Fruit fly (Drosophila melanogaster) whole organism, embryonic: ENCODE measurements around the gene CG12609.

Experiments
- Asciz ChIP-seq: fragments of 200-800 bp; sonication (Bioruptor generic); optimal IDR thresholded peaks from 2 replicates; lab custom pipeline; 2017; ENCODE audit warnings: missing biosample characterization, mild to moderate bottlenecking, missing genetic modification characterization, missing genetic modification reagents
- BEAF-32 ChIP-seq: fragments of 200-800 bp; sonication (Bioruptor generic); optimal IDR thresholded peaks from 3 replicates; lab custom pipeline; 2017; ENCODE audit warnings: missing biosample characterization, missing genetic modification characterization, mild to moderate bottlenecking, moderate library complexity, missing genetic modification reagents
- CG10321 ChIP-seq: fragments of 200-800 bp; sonication (Bioruptor generic); IDR thresholded peaks from 2 replicates; pipeline ENCODE4 v1.3.6; 2022; ENCODE audit warnings: missing biosample characterization, missing genetic modification characterization
- CG10366 ChIP-seq: fragments of 200-800 bp; sonication (Bioruptor generic); IDR thresholded peaks from 2 replicates; pipeline ENCODE4 v1.3.6; 2022; ENCODE audit warnings: missing biosample characterization, missing genetic modification characterization
- CG11085 ChIP-seq: fragments of 200-800 bp; sonication (Bioruptor generic); IDR thresholded peaks from 2 replicates; pipeline ENCODE4 v1.3.6; 2022; ENCODE audit warnings: missing biosample characterization, missing genetic modification characterization
- CG12155 ChIP-seq: fragments of 200-800 bp; sonication (Bioruptor generic); optimal IDR thresholded peaks from 3 replicates; lab custom pipeline; 2016; ENCODE audit warnings: missing biosample characterization, missing genetic modification characterization
- CG12391 ChIP-seq: fragments of 200-800 bp; sonication (Bioruptor generic); optimal IDR thresholded peaks from 3 replicates; lab custom pipeline; 2018; ENCODE audit warnings: missing biosample characterization, mild to moderate bottlenecking, missing genetic modification characterization, moderate library complexity
- CG12942 ChIP-seq: fragments of 200-800 bp; sonication (Bioruptor generic); optimal IDR thresholded peaks from 3 replicates; lab custom pipeline; 2016; ENCODE audit warnings: missing biosample characterization, missing genetic modification characterization
- CG13424 ChIP-seq: fragments of 200-800 bp; sonication (Bioruptor generic); optimal IDR thresholded peaks from 2 replicates; lab custom pipeline; 2019; ENCODE audit warnings: missing biosample characterization, mild to moderate bottlenecking, missing genetic modification characterization, moderate library complexity
- CG15696 ChIP-seq: fragments of 200-800 bp; sonication (Bioruptor generic); optimal IDR thresholded peaks from 2 replicates; lab custom pipeline; 2019; ENCODE audit warnings: missing biosample characterization, mild to moderate bottlenecking, missing genetic modification characterization, moderate library complexity
- CG18619 ChIP-seq: fragments of 200-800 bp; sonication (Bioruptor generic); optimal IDR thresholded peaks from 3 replicates; lab custom pipeline; 2017; ENCODE audit warnings: missing biosample characterization, mild to moderate bottlenecking, missing genetic modification characterization
- CG2120 ChIP-seq: fragments of 200-800 bp; sonication (Bioruptor generic); optimal IDR thresholded peaks from 3 replicates; lab custom pipeline; 2016; ENCODE audit warnings: missing biosample characterization, missing genetic modification characterization
- CG33557 ChIP-seq: fragments of 200-800 bp; sonication (Bioruptor generic); optimal IDR thresholded peaks from 2 replicates; lab custom pipeline; 2019; ENCODE audit warnings: missing biosample characterization, mild to moderate bottlenecking, missing genetic modification characterization, moderate library complexity
- CG3726 ChIP-seq: fragments of 200-800 bp; sonication (Bioruptor generic); IDR thresholded peaks from 3 replicates; pipeline ENCODE4, ENCODE4 v1.3.6; 2022; ENCODE audit warnings: missing biosample characterization, missing genetic modification characterization
- CG4617 ChIP-seq: fragments of 200-800 bp; sonication (Bioruptor generic); optimal IDR thresholded peaks from 3 replicates; lab custom pipeline; 2016; ENCODE audit warnings: missing biosample characterization, missing genetic modification characterization, borderline replicate concordance
- CG4730 ChIP-seq: fragments of 200-800 bp; sonication (Bioruptor generic); IDR thresholded peaks from 2 replicates; pipeline ENCODE4 v1.3.6; 2022; ENCODE audit warnings: missing biosample characterization, missing genetic modification characterization
- CG6654 ChIP-seq: fragments of 200-800 bp; sonication (Bioruptor generic); optimal IDR thresholded peaks from 2 replicates; lab custom pipeline; 2017; ENCODE audit warnings: missing biosample characterization, mild to moderate bottlenecking, missing genetic modification characterization
- CG9437 ChIP-seq: fragments of 200-800 bp; sonication (Bioruptor generic); optimal IDR thresholded peaks from 2 replicates; lab custom pipeline; 2018; ENCODE audit warnings: missing biosample characterization, mild to moderate bottlenecking, missing genetic modification characterization
- CG9817 ChIP-seq: fragments of 200-800 bp; sonication (Bioruptor generic); optimal IDR thresholded peaks from 2 replicates; lab custom pipeline; 2018; ENCODE audit warnings: missing biosample characterization, mild to moderate bottlenecking, missing genetic modification characterization, moderate library complexity
- CG9876 ChIP-seq: fragments of 200-800 bp; sonication (Bioruptor generic); optimal IDR thresholded peaks from 2 replicates; lab custom pipeline; 2016; ENCODE audit warnings: missing biosample characterization, missing genetic modification characterization
- CrebB ChIP-seq: fragments of 200-800 bp; sonication (Bioruptor generic); optimal IDR thresholded peaks from 3 replicates; lab custom pipeline; 2018; ENCODE audit warnings: missing biosample characterization, mild to moderate bottlenecking, missing genetic modification characterization
- Hr51 ChIP-seq, 2 experiments: fragments of 200-800 bp; sonication (Bioruptor generic); optimal IDR thresholded peaks; 2 replicates in 1 of 2; 3 replicates in 1 of 2; lab custom pipeline; 2016 to 2018; ENCODE audit warnings: missing biosample characterization in 2 of 2, missing genetic modification characterization in 2 of 2, mild to moderate bottlenecking in 1 of 2, moderate library complexity in 1 of 2
- MBD-R2 ChIP-seq: fragments of 200-800 bp; sonication (Bioruptor generic); IDR thresholded peaks from 2 replicates; pipeline ENCODE4 v1.3.6; 2022; ENCODE audit warnings: missing biosample characterization, missing genetic modification characterization
- Myb ChIP-seq: fragments of 200-800 bp; sonication (Bioruptor generic); optimal IDR thresholded peaks from 2 replicates; lab custom pipeline; 2016; ENCODE audit warnings: missing biosample characterization, missing genetic modification characterization
- Nf-YB ChIP-seq: fragments of 200-800 bp; sonication (Bioruptor generic); optimal IDR thresholded peaks from 3 replicates; lab custom pipeline; 2019; ENCODE audit warnings: missing biosample characterization, mild to moderate bottlenecking, missing genetic modification characterization, moderate library complexity
- Rfx ChIP-seq: fragments of 200-800 bp; sonication (Bioruptor generic); IDR thresholded peaks from 2 replicates; pipeline ENCODE4 v1.3.6; 2022; ENCODE audit warnings: missing biosample characterization, missing genetic modification characterization
- Ssrp ChIP-seq: fragments of 200-800 bp; sonication (Bioruptor generic); optimal IDR thresholded peaks from 2 replicates; lab custom pipeline; 2018; ENCODE audit warnings: missing biosample characterization, mild to moderate bottlenecking, missing genetic modification characterization, moderate library complexity
- Xbp1 ChIP-seq: fragments of 200-800 bp; sonication (Bioruptor generic); optimal IDR thresholded peaks from 3 replicates; lab custom pipeline; 2016; ENCODE audit warnings: missing biosample characterization, mild to moderate bottlenecking, missing genetic modification characterization
- ac ChIP-seq: fragments of 200-800 bp; sonication (Bioruptor generic); optimal IDR thresholded peaks from 3 replicates; lab custom pipeline; 2017; ENCODE audit warnings: missing biosample characterization, mild to moderate bottlenecking, missing genetic modification characterization
- bab2 ChIP-seq: fragments of 200-800 bp; sonication (Bioruptor generic); optimal IDR thresholded peaks from 2 replicates; lab custom pipeline; 2016; ENCODE audit warnings: missing biosample characterization, missing genetic modification characterization
- cg ChIP-seq: fragments of 200-800 bp; sonication (Bioruptor generic); optimal IDR thresholded peaks from 3 replicates; lab custom pipeline; 2019; ENCODE audit warnings: missing biosample characterization, mild to moderate bottlenecking, missing genetic modification characterization, moderate library complexity
- crc ChIP-seq: fragments of 200-800 bp; sonication (Bioruptor generic); optimal IDR thresholded peaks from 2 replicates; lab custom pipeline; 2016; ENCODE audit warnings: missing biosample characterization, missing genetic modification characterization
- dan ChIP-seq: fragments of 200-800 bp; sonication (Bioruptor generic); IDR thresholded peaks from 2 replicates; pipeline ENCODE4 v1.3.6; 2022; ENCODE audit warnings: missing biosample characterization, missing genetic modification characterization
- en ChIP-seq: fragments of 200-800 bp; sonication (Bioruptor generic); optimal IDR thresholded peaks from 2 replicates; lab custom pipeline; 2016; ENCODE audit warnings: missing biosample characterization, missing genetic modification characterization
- esg ChIP-seq: fragments of 200-800 bp; sonication (Bioruptor generic); conservative IDR thresholded peaks from 2 replicates; pipeline ENCODE4 v1.3.6; 2022; ENCODE audit warnings: missing biosample characterization, missing genetic modification characterization
- eyg ChIP-seq: fragments of 200-800 bp; sonication (Bioruptor generic); optimal IDR thresholded peaks from 3 replicates; lab custom pipeline; 2016; ENCODE audit warnings: missing biosample characterization, missing genetic modification characterization
- fru ChIP-seq: fragments of >200 bp; optimal IDR thresholded peaks from 2 replicates; lab custom pipeline; 2017
- gfzf ChIP-seq: fragments of 200-800 bp; sonication (Bioruptor generic); optimal IDR thresholded peaks from 2 replicates; lab custom pipeline; 2016; ENCODE audit warnings: missing biosample characterization, mild to moderate bottlenecking, missing genetic modification characterization, moderate library complexity
- gsb-n ChIP-seq: fragments of 200-800 bp; sonication (Bioruptor generic); optimal IDR thresholded peaks from 3 replicates; lab custom pipeline; 2018; ENCODE audit warnings: missing biosample characterization, mild to moderate bottlenecking, missing genetic modification characterization
- ind ChIP-seq: fragments of 200-800 bp; sonication (Bioruptor generic); optimal IDR thresholded peaks from 3 replicates; lab custom pipeline; 2016; ENCODE audit warnings: missing biosample characterization, missing genetic modification characterization
- jing ChIP-seq: fragments of 200-800 bp; sonication (Bioruptor generic); optimal IDR thresholded peaks from 2 replicates; lab custom pipeline; 2018; ENCODE audit warnings: missing biosample characterization, mild to moderate bottlenecking, missing genetic modification characterization
- jumu ChIP-seq: fragments of 200-800 bp; sonication (Bioruptor generic); optimal IDR thresholded peaks from 3 replicates; lab custom pipeline; 2016; ENCODE audit warnings: missing biosample characterization, missing genetic modification characterization
- lmd ChIP-seq: fragments of 200-800 bp; sonication (Bioruptor generic); IDR thresholded peaks from 2 replicates; pipeline ENCODE4 v1.3.6; 2022; ENCODE audit warnings: missing biosample characterization, missing genetic modification characterization
- mld ChIP-seq: fragments of 200-800 bp; sonication (Bioruptor generic); IDR thresholded peaks from 3 replicates; pipeline ENCODE4 v1.3.6; 2022; ENCODE audit warnings: missing biosample characterization, missing genetic modification characterization; ENCODE audit not compliant: partially characterized antibody
- pfk ChIP-seq: fragments of 200-800 bp; sonication (Bioruptor generic); optimal IDR thresholded peaks from 2 replicates; lab custom pipeline; 2018; ENCODE audit warnings: missing biosample characterization, mild to moderate bottlenecking, missing genetic modification characterization, moderate library complexity
- pum ChIP-seq: fragments of 200-800 bp; sonication (Bioruptor generic); optimal IDR thresholded peaks from 2 replicates; lab custom pipeline; 2016; ENCODE audit warnings: missing biosample characterization, missing genetic modification characterization
- rib ChIP-seq: fragments of 200-800 bp; sonication (Bioruptor generic); IDR thresholded peaks from 2 replicates; pipeline ENCODE4 v1.3.6; 2022; ENCODE audit warnings: missing biosample characterization, missing genetic modification characterization
- unc-4 ChIP-seq: fragments of 200-800 bp; sonication (Bioruptor generic); IDR thresholded peaks from 2 replicates; pipeline ENCODE4 v1.3.6; 2022; ENCODE audit warnings: missing biosample characterization, missing genetic modification characterization; ENCODE audit not compliant: partially characterized antibody
- unpg ChIP-seq: fragments of 200-800 bp; sonication (Bioruptor generic); optimal IDR thresholded peaks from 3 replicates; lab custom pipeline; 2018; ENCODE audit warnings: missing biosample characterization, mild to moderate bottlenecking, missing genetic modification characterization, moderate library complexity
- wor ChIP-seq: fragments of 200-800 bp; sonication (Bioruptor generic); IDR thresholded peaks from 2 replicates; pipeline ENCODE4 v1.3.6; 2022; ENCODE audit warnings: missing biosample characterization, missing genetic modification characterization

Gene CG12609

dm6 chrX:18775839-18776538, 27.9 kb upstream of the CG12609 start (continued):
- TF ChIP-seq gsb-n (tag; lab: Kevin White, UChicago) (peak; percentile 83), Xbp1 (GFP tag; lab: Kevin White, UChicago) (peak; percentile 58), BEAF-32 (GFP tag; lab: Kevin White, UChicago) (no peak), CG10366 (GFP tag; lab: Robert Waterston, UW) (peak; percentile 28; the same call in 1 of the 2 replicates), Nf-YB (GFP tag; lab: Kevin White, UChicago) (peak; percentile 62), pfk (no peak), MBD-R2 (GFP tag; lab: Robert Waterston, UW) (no peak), jing (GFP tag; lab: Kevin White, UChicago) (peak; percentile 45), CG9876 (GFP tag; lab: Kevin White, UChicago) (no peak), CG6654 (no peak), pum (peak; percentile 21), Myb (GFP tag; lab: Kevin White, UChicago) (no peak), unc-4 (GFP tag; lab: Robert Waterston, UW) (no peak), ac (peak; percentile 31), CG2120 (GFP tag; lab: Kevin White, UChicago) (no peak), CG9437 (GFP tag; lab: Kevin White, UChicago) (peak; percentile 77), CG33557 (GFP tag; lab: Kevin White, UChicago) (peak; percentile 84), CG13424 (tag; lab: Kevin White, UChicago) (peak; percentile 74), fru (lab: Kevin White, UChicago) (no peak), CG10321 (no peak), gfzf (GFP tag; lab: Kevin White, UChicago) (no peak), CG3726 (peak; percentile 48; the same call in 1 of the 3 replicates), CG12942 (GFP tag; lab: Kevin White, UChicago) (peak; percentile 33), cg (GFP tag; lab: Kevin White, UChicago) (no peak), unpg (GFP tag; lab: Kevin White, UChicago) (peak; percentile 63), CG18619 (GFP tag; lab: Kevin White, UChicago) (peak; percentile 56), Asciz (GFP tag; lab: Kevin White, UChicago) (peak; percentile 21), CrebB (tag; lab: Kevin White, UChicago) (no peak), Hr51 (GFP tag; optimal IDR thresholded peaks at IDR 0.05; lab: Kevin White, UChicago) (peak in 1 of 2 experiments; percentile 60), crc (GFP tag; lab: Kevin White, UChicago) (no peak), bab2 (GFP tag; lab: Kevin White, UChicago) (peak; percentile 0), CG15696 (peak; percentile 46), Rfx (0 out of 2 replicates have a peak, but pooled peaks have one; percentile 17), CG9817 (peak; percentile 4), CG12391 (tag; lab: Kevin White, UChicago) (peak; percentile 81), mld (GFP tag; lab: Robert Waterston, UW) (no peak), ind (GFP tag; lab: Kevin White, UChicago) (peak; percentile 14), eyg (GFP tag; lab: Kevin White, UChicago) (no peak), CG4617 (GFP tag; lab: Kevin White, UChicago) (no peak), Ssrp (tag; lab: Kevin White, UChicago) (peak; percentile 85), CG12155 (peak; percentile 3), dan (no peak), CG11085 (GFP tag; lab: Robert Waterston, UW) (no peak), lmd (GFP tag; lab: Robert Waterston, UW) (peak; percentile 49; the same call in 1 of the 2 replicates), esg (GFP tag; lab: Robert Waterston, UW) (peak; percentile 49), CG4730 (GFP tag; lab: Robert Waterston, UW) (no peak), rib (GFP tag; lab: Robert Waterston, UW) (no peak), en (GFP tag; lab: Kevin White, UChicago) (no peak), wor (GFP tag; lab: Robert Waterston, UW) (peak; percentile 51), jumu (GFP tag; lab: Kevin White, UChicago) (no peak)
